Worm (Caenorhabditis elegans) whole organism, young adult: Measurements from ENCODE around the gene K04C2.7.

Experiments used
- B0261.1 ChIP-seq: sonication (generic microtip); optimal IDR thresholded peaks from 2 replicates; lab custom pipeline; 2016; ENCODE audit warnings: mild to moderate bottlenecking, missing genetic modification characterization, moderate library complexity, missing compliant biosample characterization
- F22D6.2 ChIP-seq: sonication (generic microtip); optimal IDR thresholded peaks from 2 replicates; lab custom pipeline; 2016; ENCODE audit warnings: mild to moderate bottlenecking, missing genetic modification characterization, missing compliant biosample characterization
- F33H1.4 ChIP-seq: fragments of 200-800 bp; sonication (Bioruptor generic); IDR thresholded peaks from 2 replicates; pipeline ENCODE4 v1.3.6; 2022; ENCODE audit warnings: missing genetic modification reagents, missing genetic modification characterization, missing compliant biosample characterization
- F37B4.10 ChIP-seq: fragments of 200-800 bp; sonication (Bioruptor generic); IDR thresholded peaks from 2 replicates; pipeline ENCODE4 v1.3.6; 2022; ENCODE audit warnings: missing genetic modification characterization, missing compliant biosample characterization
- F49E8.2 ChIP-seq: sonication (generic microtip); optimal IDR thresholded peaks from 3 replicates; lab custom pipeline; 2017; ENCODE audit warnings: missing genetic modification characterization, mild to moderate bottlenecking, missing compliant biosample characterization, antibody characterized with exemption, moderate library complexity; ENCODE audit not compliant: insufficient read depth
- K11D2.4 ChIP-seq: fragments of 200-800 bp; sonication (Bioruptor generic); IDR thresholded peaks from 2 replicates; pipeline ENCODE4 v1.3.6; 2022; ENCODE audit warnings: missing genetic modification reagents, missing genetic modification characterization, missing compliant biosample characterization
- Y53F4B.3 ChIP-seq: fragments of 200-800 bp; sonication (Bioruptor generic); IDR thresholded peaks from 2 replicates; pipeline ENCODE4 v1.3.6; 2022; ENCODE audit warnings: missing genetic modification reagents, missing genetic modification characterization, missing compliant biosample characterization
- Y67H2A.10 ChIP-seq: fragments of 200-800 bp; sonication (Bioruptor generic); conservative IDR thresholded peaks from 2 replicates; pipeline ENCODE4 v1.3.6; 2022; ENCODE audit warnings: missing genetic modification reagents, missing genetic modification characterization, missing compliant biosample characterization
- Y79H2A.3 ChIP-seq: fragments of 200-800 bp; sonication (Bioruptor generic); conservative IDR thresholded peaks from 2 replicates; pipeline ENCODE4 v1.3.6; 2022; ENCODE audit warnings: missing genetic modification reagents, missing genetic modification characterization, missing compliant biosample characterization
- ZK185.1 ChIP-seq: sonication (generic microtip); optimal IDR thresholded peaks from 2 replicates; lab custom pipeline; 2016; ENCODE audit warnings: mild to moderate bottlenecking, missing genetic modification characterization, missing compliant biosample characterization; ENCODE audit not compliant: poor library complexity, severe bottlenecking
- attf-5 ChIP-seq: fragments of 200-800 bp; sonication (Bioruptor generic); optimal IDR thresholded peaks from 2 replicates; lab custom pipeline; 2018; ENCODE audit warnings: mild to moderate bottlenecking, missing genetic modification characterization, missing compliant biosample characterization
- ceh-27 ChIP-seq: fragments of 200-800 bp; sonication (Bioruptor generic); optimal IDR thresholded peaks from 2 replicates; lab custom pipeline; 2018; ENCODE audit warnings: mild to moderate bottlenecking, missing genetic modification characterization, moderate library complexity, missing compliant biosample characterization
- dox-1 ChIP-seq: fragments of 200-800 bp; sonication (Bioruptor generic); IDR thresholded peaks from 2 replicates; pipeline ENCODE4 v1.3.6; 2022; ENCODE audit warnings: missing genetic modification reagents, missing genetic modification characterization, missing compliant biosample characterization
- dpl-1 ChIP-seq: fragments of 150-350 bp; optimal IDR thresholded peaks from 2 replicates; lab custom pipeline; 2014; ENCODE audit warnings: missing biosample characterization, missing genetic modification reagents, missing genetic modification characterization
- egl-18 ChIP-seq: fragments of 200-800 bp; sonication (Bioruptor generic); IDR thresholded peaks from 2 replicates; pipeline ENCODE4 v1.3.6; 2022; ENCODE audit warnings: missing genetic modification reagents, missing genetic modification characterization, missing compliant biosample characterization
- him-1 ChIP-seq: sonication (generic microtip); optimal IDR thresholded peaks from 2 replicates; lab custom pipeline; 2016; ENCODE audit warnings: missing genotype, missing genetic modification reagents, missing genetic modification characterization, missing compliant biosample characterization
- hlh-26 ChIP-seq: fragments of 200-800 bp; sonication (Bioruptor generic); conservative IDR thresholded peaks from 2 replicates; pipeline ENCODE4 v1.3.6; 2022; ENCODE audit warnings: missing genetic modification reagents, missing genetic modification characterization, missing compliant biosample characterization
- hmg-1.2 ChIP-seq: fragments of 200-800 bp; sonication (Bioruptor generic); IDR thresholded peaks from 2 replicates; pipeline ENCODE4 v1.3.6; 2022; ENCODE audit warnings: missing genetic modification reagents, missing genetic modification characterization, missing compliant biosample characterization
- lin-26 ChIP-seq: fragments of 200-800 bp; sonication (Bioruptor generic); IDR thresholded peaks from 2 replicates; pipeline ENCODE4 v1.3.6; 2022; ENCODE audit warnings: missing genetic modification reagents, missing genetic modification characterization, missing compliant biosample characterization
- lin-54 ChIP-seq: fragments of 200-800 bp; sonication (Bioruptor generic); optimal IDR thresholded peaks from 2 replicates; lab custom pipeline; 2018; ENCODE audit warnings: mild to moderate bottlenecking, missing genetic modification characterization, missing compliant biosample characterization
- lsy-27 ChIP-seq: sonication (generic microtip); optimal IDR thresholded peaks from 2 replicates; lab custom pipeline; 2017; ENCODE audit warnings: missing genetic modification characterization, mild to moderate bottlenecking, missing compliant biosample characterization, antibody characterized with exemption, missing genotype, borderline replicate concordance; ENCODE audit not compliant: insufficient read depth
- madf-10 ChIP-seq: sonication (generic microtip); optimal IDR thresholded peaks from 2 replicates; lab custom pipeline; 2016; ENCODE audit warnings: mild to moderate bottlenecking, missing genetic modification characterization, missing compliant biosample characterization
- madf-8 ChIP-seq: fragments of 200-800 bp; sonication (Bioruptor generic); conservative IDR thresholded peaks from 2 replicates; pipeline ENCODE4 v1.3.6; 2022; ENCODE audit warnings: missing genetic modification reagents, missing genetic modification characterization, missing compliant biosample characterization
- mxl-1 ChIP-seq: sonication (generic microtip); optimal IDR thresholded peaks from 2 replicates; lab custom pipeline; 2016; ENCODE audit warnings: missing genetic modification characterization, missing compliant biosample characterization
- nhr-120 ChIP-seq: fragments of 200-800 bp; sonication (Bioruptor generic); IDR thresholded peaks from 2 replicates; pipeline ENCODE4 v1.3.6; 2022; ENCODE audit warnings: missing genetic modification characterization, missing compliant biosample characterization
- nhr-179 ChIP-seq: sonication (generic microtip); optimal IDR thresholded peaks from 2 replicates; lab custom pipeline; 2016; ENCODE audit warnings: mild to moderate bottlenecking, missing genetic modification characterization, missing compliant biosample characterization
- nhr-27 ChIP-seq: fragments of 200-800 bp; sonication (Bioruptor generic); optimal IDR thresholded peaks from 2 replicates; lab custom pipeline; 2018; ENCODE audit warnings: mild to moderate bottlenecking, missing genetic modification characterization, moderate library complexity, missing compliant biosample characterization
- pbrm-1 ChIP-seq: fragments of 200-800 bp; sonication (Bioruptor generic); IDR thresholded peaks from 2 replicates; pipeline ENCODE4 v1.3.6; 2022; ENCODE audit warnings: missing genetic modification reagents, missing genetic modification characterization, missing compliant biosample characterization
- rcor-1 ChIP-seq: fragments of 200-800 bp; sonication (Bioruptor generic); IDR thresholded peaks from 2 replicates; pipeline ENCODE4 v1.3.6; 2022; ENCODE audit warnings: missing genetic modification reagents, missing genetic modification characterization, missing compliant biosample characterization
- snpc-3.4 ChIP-seq: sonication (generic microtip); optimal IDR thresholded peaks from 2 replicates; lab custom pipeline; 2017; ENCODE audit warnings: missing genetic modification characterization, mild to moderate bottlenecking, missing compliant biosample characterization, antibody characterized with exemption, moderate library complexity, missing genotype, missing genetic modification reagents
- tbp1 ChIP-seq: fragments of 200-800 bp; sonication (Bioruptor generic); optimal IDR thresholded peaks from 2 replicates; lab custom pipeline; 2018; ENCODE audit warnings: mild to moderate bottlenecking, missing genetic modification characterization, missing compliant biosample characterization
- unc-130 ChIP-seq: sonication (generic microtip); optimal IDR thresholded peaks from 2 replicates; lab custom pipeline; 2016; ENCODE audit warnings: missing genetic modification reagents, missing genetic modification characterization, missing compliant biosample characterization
- xnd-1 ChIP-seq: sonication (generic microtip); optimal IDR thresholded peaks from 2 replicates; lab custom pipeline; 2016; ENCODE audit warnings: missing genotype, missing genetic modification reagents, missing genetic modification characterization, missing compliant biosample characterization
- ztf-18 ChIP-seq: sonication (generic microtip); optimal IDR thresholded peaks from 2 replicates; lab custom pipeline; 2016; ENCODE audit warnings: missing genotype, mild to moderate bottlenecking, missing genetic modification characterization, missing compliant biosample characterization
- ztf-3 ChIP-seq: fragments of 200-800 bp; sonication (Bioruptor generic); optimal IDR thresholded peaks from 2 replicates; lab custom pipeline; 2018; ENCODE audit warnings: mild to moderate bottlenecking, missing genetic modification characterization, missing compliant biosample characterization
- ztf-6 ChIP-seq: fragments of 200-800 bp; sonication (Bioruptor generic); IDR thresholded peaks from 2 replicates; pipeline ENCODE4 v1.3.6; 2022; ENCODE audit warnings: missing genetic modification reagents, missing genetic modification characterization, missing compliant biosample characterization

The K04C2.7 gene

DNA sequence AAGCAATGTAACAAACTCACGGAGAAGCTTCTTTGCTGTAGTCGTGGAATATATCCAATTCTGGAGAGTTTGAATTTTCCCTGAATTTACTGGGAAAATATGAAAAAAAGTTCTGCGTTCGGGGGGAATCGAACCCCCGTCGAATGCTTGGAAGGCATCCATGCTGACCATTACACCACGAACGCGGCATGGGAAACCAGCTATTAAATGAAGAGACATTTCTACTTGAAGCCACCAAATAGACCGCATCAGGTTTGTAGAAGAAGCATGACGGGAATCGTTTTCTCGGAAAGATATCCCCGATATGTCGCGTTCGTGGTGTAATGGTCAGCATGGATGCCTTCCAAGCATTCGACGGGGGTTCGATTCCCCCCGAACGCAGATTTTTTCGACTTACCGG is 7.6 kb downstream of the K04C2.7 start (continued):
- TF ChIP-seq Y79H2A.3 (GFP tag; lab: Robert Waterston, UW) (no peak), rcor-1 (GFP tag; lab: Robert Waterston, UW) (peak; percentile 19; the same call in 1 of the 2 replicates), F49E8.2 (tag; lab: Kevin White, UChicago) (no peak), F37B4.10 (no peak), ztf-18 (tag; lab: Kevin White, UChicago) (peak; percentile 44), snpc-3.4 (tag; lab: Kevin White, UChicago) (peak; percentile 8), Y53F4B.3 (GFP tag; lab: Robert Waterston, UW) (no peak), attf-5 (GFP tag; lab: Kevin White, UChicago) (no peak), Y67H2A.10 (GFP tag; lab: Robert Waterston, UW) (no peak), lsy-27 (no peak), hmg-1.2 (GFP tag; lab: Robert Waterston, UW) (peak; percentile 59), madf-8 (GFP tag; lab: Robert Waterston, UW) (no peak), dox-1 (GFP tag; lab: Robert Waterston, UW) (no peak), F33H1.4 (GFP tag; lab: Robert Waterston, UW) (no peak), unc-130 (GFP tag; lab: Kevin White, UChicago) (no peak), nhr-179 (tag; lab: Kevin White, UChicago) (no peak), hlh-26 (no peak), ceh-27 (GFP tag; lab: Kevin White, UChicago) (no peak), lin-26 (peak; percentile 81), ztf-3 (GFP tag; lab: Kevin White, UChicago) (no peak), dpl-1 (GFP tag; lab: Kevin White, UChicago) (no peak), lin-54 (GFP tag; lab: Kevin White, UChicago) (peak; percentile 15), him-1 (tag; lab: Kevin White, UChicago) (no peak), nhr-27 (tag; lab: Kevin White, UChicago) (no peak), ztf-6 (no peak), pbrm-1 (GFP tag; lab: Robert Waterston, UW) (0 out of 2 replicates have a peak, but pooled peaks have one; percentile 50), F22D6.2 (tag; lab: Kevin White, UChicago) (no peak), ZK185.1 (tag; lab: Kevin White, UChicago) (peak; percentile 52), B0261.1 (tag; lab: Kevin White, UChicago) (peak; percentile 74), mxl-1 (peak; percentile 9), tbp1 (GFP tag; lab: Kevin White, UChicago) (peak; percentile 91), nhr-120 (GFP tag; lab: Robert Waterston, UW) (no peak), madf-10 (tag; lab: Kevin White, UChicago) (peak; percentile 5), egl-18 (GFP tag; lab: Robert Waterston, UW) (no peak), K11D2.4 (no peak)

DNA sequence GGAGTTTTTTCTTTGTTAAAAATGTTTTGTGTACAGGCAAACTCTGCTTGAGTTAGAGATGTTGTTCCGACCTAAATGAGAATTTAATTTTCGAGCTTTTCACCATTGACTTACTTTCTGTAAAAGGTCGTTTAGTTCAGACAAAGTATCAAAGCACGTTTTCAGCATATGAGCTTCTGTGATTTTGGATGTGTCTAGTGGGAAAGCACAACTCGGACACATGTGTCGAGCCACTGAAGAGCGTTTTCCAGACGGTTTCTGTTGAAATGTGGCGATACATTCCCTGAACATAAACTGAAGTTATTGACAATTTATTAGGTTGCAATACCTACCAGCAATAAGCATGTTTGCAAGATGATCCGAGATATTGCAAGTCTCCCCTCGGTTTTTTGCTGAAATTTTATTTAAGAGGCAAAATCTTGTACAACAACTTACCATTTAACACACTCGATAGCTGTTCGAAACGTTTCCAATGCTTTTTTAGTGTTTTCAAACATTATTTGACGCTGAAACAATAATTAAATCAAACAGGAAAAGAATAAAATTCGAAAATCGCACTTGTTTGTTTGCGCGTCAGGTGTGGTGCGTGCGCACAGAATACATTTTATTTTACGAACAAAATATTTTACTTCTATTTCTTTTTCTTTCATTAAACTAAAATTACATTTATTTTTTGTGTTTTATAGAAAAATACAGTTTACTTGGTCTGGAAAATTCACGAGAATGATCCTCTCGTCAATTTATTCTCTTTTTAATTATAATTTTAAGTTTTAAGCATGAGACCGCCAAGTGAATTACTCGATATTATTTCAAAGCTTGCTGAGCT is 8.3 kb downstream of the K04C2.7 start, which contains the start of the genes brd-1 and K04C2.2:
TSS of gene brd-1 (minus strand) at position 506 of the 826 bp plus-strand sequence.
TSS of gene K04C2.2 (plus strand) at position 776 of the 826 bp plus-strand sequence.
- TF ChIP-seq lin-26 (0 out of 2 replicates have a peak, but pooled peaks have one; percentile 27), dpl-1 (GFP tag; lab: Kevin White, UChicago) (peak; percentile 23), xnd-1 (tag; lab: Kevin White, UChicago) (no peak)
